Fruit fly (Drosophila melanogaster) whole organism, prepupa: Measurements from ENCODE around the gene CG15022.

ENCODE experiments used
- CG10669 ChIP-seq: fragments of 200-800 bp; sonication (Bioruptor generic); optimal IDR thresholded peaks from 3 replicates; lab custom pipeline; 2018; ENCODE audit warnings: missing biosample characterization, mild to moderate bottlenecking, missing genetic modification characterization, moderate library complexity
- CG11294 ChIP-seq: fragments of 200-800 bp; sonication (Bioruptor generic); IDR thresholded peaks from 2 replicates; pipeline ENCODE4 v1.3.6; 2022; ENCODE audit warnings: missing biosample characterization, missing genetic modification characterization
- CG11762 ChIP-seq: fragments of 200-800 bp; sonication (Bioruptor generic); optimal IDR thresholded peaks from 3 replicates; lab custom pipeline; 2016; ENCODE audit warnings: missing biosample characterization, missing genetic modification characterization; ENCODE audit not compliant: insufficient read depth
- CG11902 ChIP-seq: fragments of 200-800 bp; sonication (Bioruptor generic); optimal IDR thresholded peaks from 3 replicates; lab custom pipeline; 2016; ENCODE audit warnings: missing biosample characterization, missing genetic modification characterization
- CG16779 ChIP-seq: fragments of 200-800 bp; sonication (Bioruptor generic); optimal IDR thresholded peaks from 3 replicates; lab custom pipeline; 2017; ENCODE audit warnings: missing biosample characterization, mild to moderate bottlenecking, missing genetic modification characterization
- CG3032 ChIP-seq: fragments of 200-800 bp; optimal IDR thresholded peaks from 2 replicates; lab custom pipeline; 2019; ENCODE audit warnings: missing biosample characterization, mild to moderate bottlenecking, missing genetic modification characterization, moderate library complexity
- CG31627 ChIP-seq: fragments of 200-800 bp; sonication (Bioruptor generic); optimal IDR thresholded peaks from 3 replicates; lab custom pipeline; 2016; ENCODE audit warnings: missing biosample characterization, missing genetic modification characterization
- CG6163 ChIP-seq: fragments of 200-800 bp; sonication (Bioruptor generic); IDR thresholded peaks from 3 replicates; pipeline ENCODE4 v1.3.6; 2022; ENCODE audit warnings: missing biosample characterization, missing genetic modification characterization
- CG6276 ChIP-seq: fragments of 200-800 bp; sonication (Bioruptor generic); optimal IDR thresholded peaks from 2 replicates; lab custom pipeline; 2017; ENCODE audit warnings: missing biosample characterization, mild to moderate bottlenecking, missing genetic modification characterization
- CG6792 ChIP-seq: fragments of 200-800 bp; sonication (Bioruptor generic); optimal IDR thresholded peaks from 3 replicates; lab custom pipeline; 2016; ENCODE audit warnings: missing biosample characterization, missing genetic modification characterization
- CG7368 ChIP-seq: fragments of 200-800 bp; sonication (Bioruptor generic); optimal IDR thresholded peaks from 3 replicates; lab custom pipeline; 2016; ENCODE audit warnings: missing biosample characterization, missing genetic modification characterization
- CG8119 ChIP-seq: fragments of 200-800 bp; sonication (Bioruptor generic); IDR thresholded peaks from 3 replicates; pipeline ENCODE4 v1.3.6; 2022; ENCODE audit warnings: missing biosample characterization, missing genetic modification characterization
- CG9139 ChIP-seq: fragments of 200-800 bp; sonication (Bioruptor generic); optimal IDR thresholded peaks from 3 replicates; lab custom pipeline; 2017; ENCODE audit warnings: missing biosample characterization, mild to moderate bottlenecking, missing genetic modification characterization
- Eip75B ChIP-seq: fragments of 200-800 bp; sonication (Bioruptor generic); optimal IDR thresholded peaks from 3 replicates; lab custom pipeline; 2016; ENCODE audit warnings: missing biosample characterization, missing genetic modification characterization
- Eip78C ChIP-seq: fragments of 200-800 bp; sonication (Bioruptor generic); peaks from one replicate; lab custom pipeline; 2016; ENCODE audit warnings: missing biosample characterization, missing genetic modification characterization
- Hr38 ChIP-seq: sonication (Bioruptor generic); optimal IDR thresholded peaks from 2 replicates; lab custom pipeline; 2016; ENCODE audit warnings: missing biosample characterization, missing genetic modification characterization
- Hr39 ChIP-seq: fragments of 200-800 bp; sonication (Bioruptor generic); optimal IDR thresholded peaks from 2 replicates; lab custom pipeline; 2016; ENCODE audit warnings: missing biosample characterization, missing genetic modification characterization
- Hr4 ChIP-seq: fragments of 200-800 bp; sonication (Bioruptor generic); optimal IDR thresholded peaks from 3 replicates; lab custom pipeline; 2016; ENCODE audit warnings: missing biosample characterization, missing genetic modification characterization
- Lpt ChIP-seq: fragments of 200-800 bp; sonication (Bioruptor generic); optimal IDR thresholded peaks from 3 replicates; lab custom pipeline; 2016; ENCODE audit warnings: missing biosample characterization, missing genetic modification characterization
- OdsH ChIP-seq: fragments of 200-800 bp; sonication (Bioruptor generic); optimal IDR thresholded peaks from 3 replicates; lab custom pipeline; 2016; ENCODE audit warnings: missing biosample characterization, missing genetic modification characterization
- Sox102F ChIP-seq: fragments of 200-800 bp; sonication (Bioruptor generic); optimal IDR thresholded peaks from 2 replicates; lab custom pipeline; 2016; ENCODE audit warnings: missing biosample characterization, mild to moderate bottlenecking, missing genetic modification characterization
- Sox14 ChIP-seq: fragments of 200-800 bp; sonication (Bioruptor generic); optimal IDR thresholded peaks from 3 replicates; lab custom pipeline; 2016; ENCODE audit warnings: missing biosample characterization, missing genetic modification characterization
- Sox15 ChIP-seq: fragments of 200-800 bp; sonication (Bioruptor generic); optimal IDR thresholded peaks from 3 replicates; lab custom pipeline; 2016; ENCODE audit warnings: missing biosample characterization, missing genetic modification characterization
- achi ChIP-seq: fragments of 200-800 bp; sonication (Bioruptor generic); optimal IDR thresholded peaks from 3 replicates; lab custom pipeline; 2016; ENCODE audit warnings: missing biosample characterization, missing genetic modification characterization
- cyc ChIP-seq: fragments of 200-800 bp; sonication (Bioruptor generic); optimal IDR thresholded peaks from 3 replicates; lab custom pipeline; 2016; ENCODE audit warnings: missing biosample characterization, missing genetic modification characterization
- dac ChIP-seq: fragments of 200-800 bp; sonication (Bioruptor generic); optimal IDR thresholded peaks from 2 replicates; lab custom pipeline; 2017; ENCODE audit warnings: missing biosample characterization, mild to moderate bottlenecking, missing genetic modification characterization
- dsx ChIP-seq: fragments of 200-800 bp; optimal IDR thresholded peaks from 3 replicates; lab custom pipeline; 2019; ENCODE audit warnings: missing biosample characterization, mild to moderate bottlenecking, missing genetic modification characterization, moderate library complexity; ENCODE audit not compliant: poor library complexity, severe bottlenecking
- lz ChIP-seq: fragments of 200-800 bp; sonication (Bioruptor generic); optimal IDR thresholded peaks from 3 replicates; lab custom pipeline; 2016; ENCODE audit warnings: missing biosample characterization, missing genetic modification characterization
- pdm3 ChIP-seq: fragments of 200-800 bp; sonication (Bioruptor generic); optimal IDR thresholded peaks from 3 replicates; lab custom pipeline; 2016; ENCODE audit warnings: missing biosample characterization, missing genetic modification characterization
- salr ChIP-seq, 2 experiments: fragments of 200-800 bp; sonication (Bioruptor generic); optimal IDR thresholded peaks; 3 replicates each; lab custom pipeline; 2016 to 2018; ENCODE audit warnings: missing biosample characterization in 2 of 2, missing genetic modification characterization in 2 of 2, mild to moderate bottlenecking in 1 of 2
- spab ChIP-seq: fragments of 200-800 bp; sonication (Bioruptor generic); optimal IDR thresholded peaks from 2 replicates; lab custom pipeline; 2017; ENCODE audit warnings: missing biosample characterization, mild to moderate bottlenecking, missing genetic modification characterization, missing genetic modification reagents
- svp ChIP-seq: fragments of 200-800 bp; sonication (Bioruptor generic); peaks from one replicate; lab custom pipeline; 2016; ENCODE audit warnings: missing biosample characterization, missing genetic modification characterization
- vri ChIP-seq: fragments of 200-800 bp; sonication (Bioruptor generic); optimal IDR thresholded peaks from 3 replicates; lab custom pipeline; 2016; ENCODE audit warnings: missing biosample characterization, mild to moderate bottlenecking, missing genetic modification characterization

CG15022 gene

dm6 chr3L:4466530-4466929 is 6.4 kb upstream of the CG15022 start, which contains the start of gene CG32241:
TSS of gene CG32241 (minus strand) at chr3L:4466630.
- TF ChIP-seq lz (GFP tag; lab: Kevin White, UChicago): no peak
- TF ChIP-seq vri (GFP tag; lab: Kevin White, UChicago): no peak
- TF ChIP-seq Sox14 (GFP tag; lab: Kevin White, UChicago): no peak
- no peak for TF ChIP-seq dac (GFP tag; lab: Kevin White, UChicago)
- no peak for TF ChIP-seq CG11902 (GFP tag; lab: Kevin White, UChicago)
- no peak for TF ChIP-seq OdsH (GFP tag; lab: Kevin White, UChicago)
- no peak for TF ChIP-seq CG3032 (tag; lab: Kevin White, UChicago)
- TF ChIP-seq CG11294 (GFP tag; lab: Robert Waterston, UW): no peak
- no peak for TF ChIP-seq CG8119 (GFP tag; lab: Robert Waterston, UW)
- TF ChIP-seq CG31627 (GFP tag; lab: Kevin White, UChicago): no peak
- TF ChIP-seq Sox15 (GFP tag; lab: Kevin White, UChicago): no peak
- no peak for TF ChIP-seq CG11762 (GFP tag; lab: Kevin White, UChicago)
- no peak for TF ChIP-seq cyc (GFP tag; lab: Kevin White, UChicago)
- no peak for TF ChIP-seq CG9139 (GFP tag; lab: Kevin White, UChicago)
- no peak for TF ChIP-seq Hr39
- TF ChIP-seq CG10669 (GFP tag; lab: Kevin White, UChicago): no peak
- no peak for TF ChIP-seq CG7368 (GFP tag; lab: Kevin White, UChicago)
- TF ChIP-seq Eip75B (GFP tag; lab: Kevin White, UChicago): no peak

DNA sequence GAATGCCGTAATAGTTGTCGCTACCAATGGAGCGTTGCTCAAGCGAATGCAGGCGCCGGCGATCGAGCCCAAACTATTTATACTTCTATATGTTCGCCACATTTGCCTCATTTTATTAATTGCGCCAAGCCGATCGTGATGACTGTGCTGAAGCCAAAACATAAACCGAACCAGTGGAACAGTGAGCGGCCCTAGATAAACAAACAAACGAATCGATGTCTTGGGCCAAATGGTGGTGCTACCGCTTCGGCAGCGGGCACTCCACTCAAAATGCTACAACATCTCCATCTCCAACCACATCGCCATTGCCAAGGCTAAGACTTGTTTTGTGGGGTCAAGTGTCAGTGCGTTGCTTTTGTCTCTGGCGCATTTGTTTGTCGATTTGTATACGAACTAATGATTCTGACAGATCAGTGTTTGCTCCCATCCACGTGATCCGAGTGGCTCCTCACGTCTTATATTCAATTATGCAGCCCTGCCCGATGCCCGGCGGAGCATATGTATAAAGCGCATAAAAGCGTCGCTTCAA is 3.7 kb upstream of the CG15022 start, which contains the start of gene CG15024:
CG15024 (minus strand) TSS at position 51 of the 529 bp plus-strand sequence.
- TF ChIP-seq CG7368 (GFP tag; lab: Kevin White, UChicago): no peak
- TF ChIP-seq dsx: no peak
- TF ChIP-seq CG6276 (GFP tag; lab: Kevin White, UChicago): no peak
- TF ChIP-seq salr (GFP tag; optimal IDR thresholded peaks at IDR 0.05; lab: Kevin White, UChicago): no peak
- no peak for TF ChIP-seq pdm3 (GFP tag; lab: Kevin White, UChicago)
- TF ChIP-seq svp: no peak
- no peak for TF ChIP-seq Hr38 (GFP tag; lab: Kevin White, UChicago)
- no peak for TF ChIP-seq CG10669 (GFP tag; lab: Kevin White, UChicago)
- no peak for TF ChIP-seq spab (GFP tag; lab: Kevin White, UChicago)
- no peak for TF ChIP-seq CG6163 (GFP tag; lab: Robert Waterston, UW)
- no peak for TF ChIP-seq Lpt
- no peak for TF ChIP-seq Hr4
- TF ChIP-seq Sox14 (GFP tag; lab: Kevin White, UChicago): no peak
- TF ChIP-seq achi (GFP tag; lab: Kevin White, UChicago): no peak

- TF ChIP-seq CG6792 (no peak), Eip78C (GFP tag; lab: Kevin White, UChicago) (peak; percentile 61), CG31627 (GFP tag; lab: Kevin White, UChicago) (no peak), CG8119 (GFP tag; lab: Robert Waterston, UW) (no peak)
These were observed 1.4 kb upstream of the CG15022 start, which contains the start of gene CG15023 for dm6 chr3L:4461454-4462045. TSS of gene CG15023 (minus strand) at chr3L:4461504.

DNA sequence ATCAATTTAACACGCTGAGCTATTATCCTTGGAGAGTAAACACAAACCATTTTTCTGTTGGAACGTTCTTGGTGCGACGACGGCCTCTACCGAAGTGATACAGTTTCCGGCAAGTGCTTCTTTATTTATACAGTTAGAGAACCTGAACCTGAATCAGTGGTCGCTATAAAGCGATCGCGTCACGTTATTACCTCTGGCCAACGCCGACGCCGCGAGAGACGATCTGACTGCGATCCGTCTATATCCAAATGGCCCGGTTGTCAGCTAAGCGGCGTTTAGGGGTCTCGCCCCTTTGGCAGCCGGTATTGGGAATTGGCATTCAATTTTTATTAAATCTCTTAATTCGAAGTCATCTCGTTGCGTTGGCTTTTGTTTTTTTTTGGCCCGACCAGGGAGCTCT is 2.1 kb downstream of the CG15022 start, which contains the start of gene CG11345:
CG11345 (minus strand) TSS at position 101 of the 400 bp plus-strand sequence.
- no peak for TF ChIP-seq CG31627 (GFP tag; lab: Kevin White, UChicago)
- no peak for TF ChIP-seq Sox102F (GFP tag; lab: Kevin White, UChicago)
- TF ChIP-seq CG16779 (tag; lab: Kevin White, UChicago): no peak
